Fruit fly (Drosophila melanogaster): ENCODE results near the gene CG4592.

Gene CG4592

dm6 chr2L:9894871-9895364 is 26.5 kb upstream of the CG4592 start, which contains the start of gene Bka (continued):
- TF ChIP-seq ssp (GFP tag; IDR thresholded peaks at IDR 0.05): no peak
- TF ChIP-seq ap (GFP tag; IDR thresholded peaks at IDR 0.05): no peak
- peak; percentile 75 for TF ChIP-seq sug (tag; optimal IDR thresholded peaks at IDR 0.05)
- TF ChIP-seq unc-4 (GFP tag; IDR thresholded peaks at IDR 0.05; ENCODE audit: partially characterized antibody): peak; percentile 99
- TF ChIP-seq CG43689 (GFP tag; IDR thresholded peaks at IDR 0.05): no peak
- TF ChIP-seq Gug (GFP tag; IDR thresholded peaks at IDR 0.05): no peak
- no peak for TF ChIP-seq NK7.1 (GFP tag; optimal IDR thresholded peaks at IDR 0.05)
- no peak for TF ChIP-seq fu2 (GFP tag; optimal IDR thresholded peaks at IDR 0.05)
- TF ChIP-seq Meics (GFP tag; optimal IDR thresholded peaks at IDR 0.05): peak; percentile 69
- TF ChIP-seq Hey (tag; optimal IDR thresholded peaks at IDR 0.05): no peak
- no peak for TF ChIP-seq Atf-2 (GFP tag; optimal IDR thresholded peaks at IDR 0.05)
- no peak for TF ChIP-seq CG12071 (GFP tag; optimal IDR thresholded peaks at IDR 0.05)
- TF ChIP-seq ac (GFP tag; optimal IDR thresholded peaks at IDR 0.05): no peak
- TF ChIP-seq maf-S (GFP tag; optimal IDR thresholded peaks at IDR 0.05): no peak
- TF ChIP-seq NfI (GFP tag; optimal IDR thresholded peaks at IDR 0.05): peak; percentile 68
- no peak for TF ChIP-seq CG10321 (GFP tag; IDR thresholded peaks at IDR 0.05)
- TF ChIP-seq CG12104 (GFP tag; optimal IDR thresholded peaks at IDR 0.05): no peak
- TF ChIP-seq CG10543 (GFP tag; optimal IDR thresholded peaks at IDR 0.05): peak; percentile 77
- TF ChIP-seq CG42726 (GFP tag; IDR thresholded peaks at IDR 0.05; ENCODE audit: partially characterized antibody): peak; percentile 88
- TF ChIP-seq CG6791 (GFP tag; IDR thresholded peaks at IDR 0.05; ENCODE audit: partially characterized antibody): peak; percentile 93
- TF ChIP-seq CG3407 (GFP tag; optimal IDR thresholded peaks at IDR 0.05): peak; percentile 42
- no peak for TF ChIP-seq Nf-YA (GFP tag; IDR thresholded peaks at IDR 0.05)
- TF ChIP-seq ro (GFP tag; IDR thresholded peaks at IDR 0.05): no peak
- peak; percentile 60 for TF ChIP-seq D19A (tag; optimal IDR thresholded peaks at IDR 0.05)
- TF ChIP-seq CG12659 (GFP tag; optimal IDR thresholded peaks at IDR 0.05): peak; percentile 89
- TF ChIP-seq Hr78 (GFP tag; optimal IDR thresholded peaks at IDR 0.05): no peak
- TF ChIP-seq ham (GFP tag; IDR thresholded peaks at IDR 0.05): no peak
- peak; percentile 96 for TF ChIP-seq YL-1 (GFP tag; optimal IDR thresholded peaks at IDR 0.05)
- peak; percentile 85 for TF ChIP-seq vvl (GFP tag; IDR thresholded peaks at IDR 0.05)
- TF ChIP-seq dimm (GFP tag; IDR thresholded peaks at IDR 0.05): no peak
- peak; percentile 79 for TF ChIP-seq Sry-δ (GFP tag; optimal IDR thresholded peaks at IDR 0.05)
- peak; percentile 75 for TF ChIP-seq CG8290 (GFP tag; optimal IDR thresholded peaks at IDR 0.05)
- peak; percentile 56 to 66 for TF ChIP-seq CG8290 (tag; optimal IDR thresholded peaks at IDR 0.05)
- TF ChIP-seq CG13894 (tag; optimal IDR thresholded peaks at IDR 0.05): peak; percentile 77
- no peak for TF ChIP-seq CG10959 (GFP tag; IDR thresholded peaks at IDR 0.05)
- TF ChIP-seq CG17328 (GFP tag; IDR thresholded peaks at IDR 0.05): peak; percentile 46; the same call in 1 of the 2 replicates
- peak; percentile 66 for TF ChIP-seq gsb-n (tag; optimal IDR thresholded peaks at IDR 0.05)
- peak; percentile 95 for TF ChIP-seq HLH4C (GFP tag; IDR thresholded peaks at IDR 0.05; ENCODE audit: partially characterized antibody)
- peak; percentile 57 for TF ChIP-seq CG6765 (GFP tag; optimal IDR thresholded peaks at IDR 0.05)
- TF ChIP-seq gro (GFP tag; optimal IDR thresholded peaks at IDR 0.05): no peak
- TF ChIP-seq CG17361 (GFP tag; IDR thresholded peaks at IDR 0.05): peak; percentile 66; the same call in 2 of the 3 replicates
- no peak for TF ChIP-seq CG6654 (GFP tag; optimal IDR thresholded peaks at IDR 0.05)
- TF ChIP-seq twi (tag; optimal IDR thresholded peaks at IDR 0.05): peak; percentile 71
- TF ChIP-seq dmrt11E (tag; optimal IDR thresholded peaks at IDR 0.05): peak; percentile 58
- TF ChIP-seq disco-r (GFP tag; optimal IDR thresholded peaks at IDR 0.05): no peak
- TF ChIP-seq CG18599 (GFP tag; optimal IDR thresholded peaks at IDR 0.05): peak; percentile 63
- TF ChIP-seq Doc2 (GFP tag; IDR thresholded peaks at IDR 0.05): no peak
- no peak for TF ChIP-seq Mrtf (GFP tag; IDR thresholded peaks at IDR 0.05)
- no peak for TF ChIP-seq CG12744 (GFP tag; optimal IDR thresholded peaks at IDR 0.05)
- peak; percentile 69 for TF ChIP-seq gcm (GFP tag; optimal IDR thresholded peaks at IDR 0.05)
- TF ChIP-seq stc (GFP tag; IDR thresholded peaks at IDR 0.05): no peak
